Worm (Caenorhabditis elegans): ENCODE results near the gene fbxa-190.

DNA sequence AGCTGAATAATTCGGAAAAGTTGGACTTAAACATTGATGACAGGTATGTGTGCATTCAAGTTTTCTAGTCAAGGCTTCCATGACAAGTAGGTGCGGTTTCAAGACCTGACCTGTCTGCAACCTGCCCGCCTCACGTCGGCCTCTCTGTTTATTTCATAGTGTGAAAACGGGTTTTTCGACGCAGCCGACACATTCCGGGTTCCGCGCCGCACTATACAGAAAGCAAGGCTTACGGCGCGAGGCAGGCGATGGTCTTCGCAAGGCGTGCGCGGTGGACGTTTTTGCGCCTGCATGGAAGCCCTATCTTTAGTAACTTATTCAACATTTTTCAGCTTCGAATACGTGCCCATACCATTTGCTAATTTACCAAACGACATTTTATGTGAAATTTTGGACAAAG is 652 bp downstream of the fbxa-190 start:
- no peak for TF ChIP-seq ama-1 (optimal IDR thresholded peaks at IDR 0.05)
- TF ChIP-seq fkh-10 (GFP tag; optimal IDR thresholded peaks at IDR 0.05), result no peak
- no peak for TF ChIP-seq rnt-1 (tag; optimal IDR thresholded peaks at IDR 0.05)
- no peak for TF ChIP-seq pqm-1 (tag; optimal IDR thresholded peaks at IDR 0.05)

All from whole organism, L1 larva.